Worm (Caenorhabditis elegans): ENCODE measurements around the gene W04E12.9.

W04E12.9 gene

ce11 chrV:19788360-19788759 is 32.0 kb downstream of the W04E12.9 start, which contains the start of gene clec-258:
Gene clec-258 (plus strand): TSS chrV:19788440.
- TF ChIP-seq nhr-80 (tag; optimal IDR thresholded peaks at IDR 0.05) (peak; percentile 56), bed-1 (GFP tag; IDR thresholded peaks at IDR 0.05) (no peak)

DNA sequence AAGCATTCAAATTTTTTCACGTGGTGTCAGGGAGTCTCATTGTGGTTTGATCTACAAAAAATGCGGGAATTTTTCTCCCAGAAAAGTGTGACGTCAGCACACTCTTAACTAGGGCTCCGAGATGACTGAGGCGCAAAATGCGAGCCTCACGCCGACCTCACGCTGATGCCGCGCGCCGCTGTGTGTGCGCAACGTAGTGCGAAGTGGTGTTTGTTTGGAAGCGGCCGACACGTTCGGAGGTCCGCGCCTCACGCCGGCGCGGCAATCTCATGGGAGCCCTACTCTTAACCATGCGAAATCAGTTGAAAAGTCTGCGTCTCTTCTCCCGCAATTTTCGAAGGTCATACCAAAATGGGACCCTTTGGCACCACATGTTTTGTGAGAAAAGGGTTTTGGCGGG is 33.9 kb downstream of the W04E12.9 start:
- no peak for TF ChIP-seq pbrm-1 (GFP tag; IDR thresholded peaks at IDR 0.05)
- TF ChIP-seq lin-54 (GFP tag; optimal IDR thresholded peaks at IDR 0.05), result no peak
- no peak for TF ChIP-seq nhr-179 (tag; optimal IDR thresholded peaks at IDR 0.05)
- TF ChIP-seq zfh-2 (GFP tag; conservative IDR thresholded peaks at IDR 0.05), result peak; percentile 82
- TF ChIP-seq hrde-1 (tag; optimal IDR thresholded peaks at IDR 0.05; ENCODE audit: borderline replicate concordance), result no peak
- TF ChIP-seq egrh-3 (GFP tag; IDR thresholded peaks at IDR 0.05), result peak; percentile 30; the same call in 1 of the 2 replicates
- TF ChIP-seq F23B12.7 (tag; optimal IDR thresholded peaks at IDR 0.05; ENCODE audit: insufficient read depth), result no peak

DNA sequence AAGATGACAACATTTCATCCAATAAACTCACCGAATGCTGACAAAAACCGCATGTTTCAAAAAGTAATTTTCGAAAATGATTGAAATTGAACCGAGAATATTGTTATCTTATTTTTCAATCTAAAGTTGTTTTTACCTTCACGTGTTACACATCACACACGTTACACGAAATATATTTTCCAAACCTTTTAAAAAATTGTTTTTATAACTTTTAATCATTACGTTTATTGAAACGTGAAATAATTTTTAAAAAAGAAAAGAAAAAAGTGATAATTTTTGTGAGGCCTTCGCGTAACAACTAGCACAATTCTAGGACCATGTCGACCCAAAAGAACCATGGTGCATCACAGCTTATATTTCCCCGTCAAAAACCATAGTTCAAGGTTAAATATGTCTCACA is 38.6 kb downstream of the W04E12.9 start, which contains the start of gene M162.7:
Gene M162.7, minus strand, starts transcription at position 101 of the 400 bp plus-strand sequence.
- TF ChIP-seq mel-28 (tag; optimal IDR thresholded peaks at IDR 0.05; ENCODE audit: borderline replicate concordance), result no peak
- no peak for TF ChIP-seq hmg-1.2 (GFP tag; IDR thresholded peaks at IDR 0.05)
- TF ChIP-seq zim-3 (tag; optimal IDR thresholded peaks at IDR 0.05), result no peak
- TF ChIP-seq him-1 (tag; optimal IDR thresholded peaks at IDR 0.05), result no peak
- no peak for TF ChIP-seq repo-1 (tag; optimal IDR thresholded peaks at IDR 0.05)
- no peak for TF ChIP-seq F10E7.11 (tag; optimal IDR thresholded peaks at IDR 0.05)
- TF ChIP-seq ccch-3 (GFP tag; optimal IDR thresholded peaks at IDR 0.05), result no peak
- TF ChIP-seq dpl-1 (GFP tag; optimal IDR thresholded peaks at IDR 0.05), result no peak
- TF ChIP-seq K11D2.4 (GFP tag; IDR thresholded peaks at IDR 0.05), result no peak
- no peak for TF ChIP-seq hlh-26 (GFP tag; conservative IDR thresholded peaks at IDR 0.05)
- no peak for TF ChIP-seq unc-130 (GFP tag; optimal IDR thresholded peaks at IDR 0.05)
- no peak for TF ChIP-seq D2030.7 (GFP tag; IDR thresholded peaks at IDR 0.05)
- TF ChIP-seq mes-4 (tag; optimal IDR thresholded peaks at IDR 0.05), result no peak
- TF ChIP-seq nfya-1 (tag; optimal IDR thresholded peaks at IDR 0.05; ENCODE audit: borderline replicate concordance, insufficient read depth), result no peak

DNA sequence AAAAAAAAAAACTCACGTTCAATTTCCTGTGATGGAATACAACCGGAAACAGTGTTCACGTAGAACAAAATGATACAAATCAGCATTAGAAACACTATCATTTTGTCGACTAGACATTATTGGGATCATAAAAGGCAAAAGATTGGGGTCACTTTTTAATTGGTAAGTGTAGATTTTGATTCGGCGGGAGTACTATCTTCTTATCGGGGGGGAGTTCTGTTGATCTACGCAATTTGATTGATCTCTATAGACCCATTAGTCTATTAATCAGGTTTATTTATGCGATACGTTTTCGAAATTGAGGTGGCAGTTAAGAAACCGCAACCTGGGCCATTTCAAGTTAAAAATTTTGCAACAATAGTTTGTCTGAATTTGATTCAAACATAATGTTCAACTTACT is 44.7 kb downstream of the W04E12.9 start, which contains the start of gene Y116F11B.2:
Gene Y116F11B.2, minus strand, starts transcription at position 101 of the 400 bp plus-strand sequence.
- TF ChIP-seq gei-17 (GFP tag; optimal IDR thresholded peaks at IDR 0.05), result no peak
- TF ChIP-seq mxl-1 (tag; optimal IDR thresholded peaks at IDR 0.05), result no peak
- no peak for TF ChIP-seq ztf-18 (tag; optimal IDR thresholded peaks at IDR 0.05)
- TF ChIP-seq F55B11.4 (tag; optimal IDR thresholded peaks at IDR 0.05; ENCODE audit: borderline replicate concordance, insufficient read depth), result no peak
- no peak for TF ChIP-seq dpl-1 (GFP tag; optimal IDR thresholded peaks at IDR 0.05)
- TF ChIP-seq nhr-90 (tag; optimal IDR thresholded peaks at IDR 0.05), result no peak
- TF ChIP-seq nfyb-1 (GFP tag; IDR thresholded peaks at IDR 0.05), result no peak
- TF ChIP-seq hrde-1 (tag; optimal IDR thresholded peaks at IDR 0.05; ENCODE audit: borderline replicate concordance), result no peak
- no peak for TF ChIP-seq F22D6.2 (tag; optimal IDR thresholded peaks at IDR 0.05)
- TF ChIP-seq nhr-120 (GFP tag; IDR thresholded peaks at IDR 0.05), result no peak
- TF ChIP-seq ceh-91 (GFP tag; IDR thresholded peaks at IDR 0.05), result no peak
- no peak for TF ChIP-seq snpc-4 (GFP tag; optimal IDR thresholded peaks at IDR 0.05)
- no peak for TF ChIP-seq snpc-4 (tag; optimal IDR thresholded peaks at IDR 0.05)
- TF ChIP-seq cebp-1 (GFP tag; IDR thresholded peaks at IDR 0.05), result no peak
- TF ChIP-seq cebp-1 (tag; optimal IDR thresholded peaks at IDR 0.05), result no peak
- no peak for TF ChIP-seq hlh-26 (GFP tag; conservative IDR thresholded peaks at IDR 0.05)
- TF ChIP-seq F37B4.10 (GFP tag; IDR thresholded peaks at IDR 0.05), result no peak
- no peak for TF ChIP-seq him-1 (tag; optimal IDR thresholded peaks at IDR 0.05)

Data from whole organism, young adult.